Worm (Caenorhabditis elegans) whole organism, L2 larva: Measurements from ENCODE around the gene srz-64.
A peak's percentile ranks its signal among the peaks of the same experiment; 100 is the strongest.

Experiments used
- F13H6.1 ChIP-seq: sonication (generic microtip); optimal IDR thresholded peaks from 2 replicates; lab custom pipeline; 2016; ENCODE audit warnings: missing genetic modification characterization, missing compliant biosample characterization
- R02D3.7 ChIP-seq: fragments of 150-350 bp; optimal IDR thresholded peaks from 2 replicates; lab custom pipeline; 2014; ENCODE audit warnings: missing biosample characterization, missing genetic modification characterization
- Y55F3AM.14 ChIP-seq: fragments of 200-800 bp; sonication (Bioruptor generic); optimal IDR thresholded peaks from 2 replicates; lab custom pipeline; 2018; ENCODE audit warnings: mild to moderate bottlenecking, missing genetic modification characterization, missing compliant biosample characterization
- ZK546.5 ChIP-seq: sonication (generic microtip); optimal IDR thresholded peaks from 2 replicates; lab custom pipeline; 2017; ENCODE audit warnings: missing biosample characterization, missing genetic modification characterization
- alr-1 ChIP-seq: fragments of 150-350 bp; optimal IDR thresholded peaks from 2 replicates; lab custom pipeline; 2014; ENCODE audit warnings: missing biosample characterization, missing genetic modification characterization
- aly-2 ChIP-seq: fragments of 150-350 bp; optimal IDR thresholded peaks from 2 replicates; lab custom pipeline; 2014; ENCODE audit warnings: missing biosample characterization, missing genetic modification characterization
- ama-1 ChIP-seq: fragments of 150-350 bp; optimal IDR thresholded peaks from 2 replicates; lab custom pipeline; 2018; ENCODE audit warnings: inconsistent platforms
- blmp-1 ChIP-seq: sonication (generic microtip); optimal IDR thresholded peaks from 2 replicates; lab custom pipeline; 2017; ENCODE audit warnings: missing genetic modification characterization, mild to moderate bottlenecking, missing compliant biosample characterization, antibody characterized with exemption, moderate library complexity; ENCODE audit not compliant: insufficient read depth
- ceh-16 ChIP-seq: fragments of 150-350 bp; optimal IDR thresholded peaks from 2 replicates; lab custom pipeline; 2014; ENCODE audit warnings: missing biosample characterization, missing genetic modification characterization
- ceh-82 ChIP-seq: fragments of 150-350 bp; optimal IDR thresholded peaks from 2 replicates; lab custom pipeline; 2014; ENCODE audit warnings: missing biosample characterization, missing genetic modification characterization
- crh-2 ChIP-seq: sonication (generic microtip); optimal IDR thresholded peaks from 2 replicates; lab custom pipeline; 2017; ENCODE audit warnings: missing biosample characterization, missing genetic modification characterization
- dmd-4 ChIP-seq: sonication (generic microtip); optimal IDR thresholded peaks from 2 replicates; lab custom pipeline; 2017; ENCODE audit warnings: missing biosample characterization, missing genetic modification characterization
- egl-27 ChIP-seq: sonication (generic microtip); optimal IDR thresholded peaks from 3 replicates; lab custom pipeline; 2017; ENCODE audit warnings: missing biosample characterization, missing genetic modification reagents, missing genetic modification characterization
- elt-1 ChIP-seq: fragments of 150-350 bp; optimal IDR thresholded peaks from 2 replicates; lab custom pipeline; 2014; ENCODE audit warnings: missing biosample characterization, missing genetic modification characterization
- elt-3 ChIP-seq: sonication (generic microtip); optimal IDR thresholded peaks from 2 replicates; lab custom pipeline; 2017; ENCODE audit warnings: missing biosample characterization, missing genetic modification characterization
- fos-1 ChIP-seq: fragments of 150-350 bp; optimal IDR thresholded peaks from 2 replicates; lab custom pipeline; 2014; ENCODE audit warnings: missing biosample characterization, missing genetic modification characterization
- gmeb-1 ChIP-seq: fragments of 150-350 bp; optimal IDR thresholded peaks from 2 replicates; lab custom pipeline; 2014; ENCODE audit warnings: missing biosample characterization, missing genetic modification characterization
- lin-11 ChIP-seq: fragments of 150-350 bp; sonication (generic microtip); optimal IDR thresholded peaks from 2 replicates; lab custom pipeline; 2014; ENCODE audit warnings: missing biosample characterization, missing genetic modification characterization, inconsistent platforms, mixed read lengths
- lin-13 ChIP-seq: fragments of 150-350 bp; optimal IDR thresholded peaks from 2 replicates; lab custom pipeline; 2014; ENCODE audit warnings: missing biosample characterization, missing genetic modification reagents, missing genetic modification characterization
- lin-39 ChIP-seq: fragments of 150-350 bp; optimal IDR thresholded peaks from 2 replicates; lab custom pipeline; 2014; ENCODE audit warnings: missing biosample characterization, missing genetic modification reagents, missing genetic modification characterization
- lsy-2 ChIP-seq, 2 experiments: fragments of 150-350 bp in 1 of 2; sonication (generic microtip) in 1 of 2; optimal IDR thresholded peaks; 2 replicates each; lab custom pipeline; 2014 to 2017; ENCODE audit warnings: missing biosample characterization in 2 of 2, missing genetic modification characterization in 2 of 2
- mab-5 ChIP-seq: fragments of 150-350 bp; optimal IDR thresholded peaks from 2 replicates; lab custom pipeline; 2014; ENCODE audit warnings: missing biosample characterization, missing genetic modification characterization
- mbf-1 ChIP-seq: sonication (generic microtip); optimal IDR thresholded peaks from 2 replicates; lab custom pipeline; 2017; ENCODE audit warnings: missing biosample characterization, missing genetic modification characterization
- mdl-1 ChIP-seq, 2 experiments: fragments of 150-350 bp in 1 of 2; sonication (generic microtip) in 1 of 2; optimal IDR thresholded peaks; 2 replicates each; lab custom pipeline; 2017; ENCODE audit warnings: missing biosample characterization in 2 of 2, missing genetic modification characterization in 2 of 2
- nhr-10 ChIP-seq: sonication (generic microtip); optimal IDR thresholded peaks from 2 replicates; lab custom pipeline; 2017; ENCODE audit warnings: missing biosample characterization, missing genetic modification characterization
- nhr-11 ChIP-seq: fragments of 150-350 bp; optimal IDR thresholded peaks from 2 replicates; lab custom pipeline; 2014; ENCODE audit warnings: missing biosample characterization, missing genetic modification characterization
- nhr-129 ChIP-seq: fragments of 150-350 bp; optimal IDR thresholded peaks from 2 replicates; lab custom pipeline; 2014; ENCODE audit warnings: missing biosample characterization, missing genetic modification characterization
- nhr-21 ChIP-seq: fragments of 150-350 bp; optimal IDR thresholded peaks from 2 replicates; lab custom pipeline; 2014; ENCODE audit warnings: missing biosample characterization, missing genetic modification characterization
- nhr-23 ChIP-seq: fragments of 150-350 bp; optimal IDR thresholded peaks from 2 replicates; lab custom pipeline; 2014; ENCODE audit warnings: missing biosample characterization, missing genetic modification reagents, missing genetic modification characterization
- nhr-237 ChIP-seq: fragments of 150-350 bp; optimal IDR thresholded peaks from 2 replicates; lab custom pipeline; 2014; ENCODE audit warnings: missing biosample characterization, missing genetic modification characterization
- nhr-25 ChIP-seq: fragments of 150-350 bp; sonication (generic microtip); optimal IDR thresholded peaks from 3 replicates; lab custom pipeline; 2014; ENCODE audit warnings: missing biosample characterization, missing genetic modification characterization
- nhr-6 ChIP-seq: fragments of 150-350 bp; optimal IDR thresholded peaks from 2 replicates; lab custom pipeline; 2014; ENCODE audit warnings: missing biosample characterization, missing genetic modification characterization
- nhr-77 ChIP-seq: fragments of 150-350 bp; optimal IDR thresholded peaks from 2 replicates; lab custom pipeline; 2014; ENCODE audit warnings: missing biosample characterization, missing genetic modification characterization
- peb-1 ChIP-seq: fragments of 150-350 bp; optimal IDR thresholded peaks from 2 replicates; lab custom pipeline; 2014; ENCODE audit warnings: missing biosample characterization, missing genetic modification characterization
- sem-4 ChIP-seq: fragments of 150-350 bp; optimal IDR thresholded peaks from 2 replicates; lab custom pipeline; 2014; ENCODE audit warnings: missing biosample characterization, missing genetic modification reagents, missing genetic modification characterization
- skn-1 ChIP-seq: sonication (generic microtip); optimal IDR thresholded peaks from 2 replicates; lab custom pipeline; 2017; ENCODE audit warnings: missing biosample characterization, missing genetic modification characterization
- sma-3 ChIP-seq: sonication (generic microtip); optimal IDR thresholded peaks from 2 replicates; lab custom pipeline; 2016; ENCODE audit warnings: missing genetic modification reagents, missing genetic modification characterization, missing compliant biosample characterization
- snpc-4 ChIP-seq: fragments of 150-350 bp; optimal IDR thresholded peaks from 2 replicates; lab custom pipeline; 2014; ENCODE audit warnings: missing biosample characterization, missing genetic modification characterization
- unc-39 ChIP-seq: fragments of 150-350 bp; optimal IDR thresholded peaks from 2 replicates; lab custom pipeline; 2014; ENCODE audit warnings: missing biosample characterization, missing genetic modification characterization
- unc-55 ChIP-seq: fragments of 150-350 bp; sonication (generic microtip); optimal IDR thresholded peaks from 3 replicates; lab custom pipeline; 2014; ENCODE audit warnings: missing biosample characterization, missing genetic modification reagents, missing genetic modification characterization
- unc-62 ChIP-seq: fragments of 150-350 bp; optimal IDR thresholded peaks from 2 replicates; lab custom pipeline; 2014; ENCODE audit warnings: missing biosample characterization, missing genetic modification reagents, missing genetic modification characterization
- zag-1 ChIP-seq: fragments of 150-350 bp; optimal IDR thresholded peaks from 2 replicates; lab custom pipeline; 2014; ENCODE audit warnings: missing biosample characterization, missing genetic modification characterization
- ztf-1 ChIP-seq: fragments of 200-800 bp; sonication (Bioruptor generic); conservative IDR thresholded peaks from 2 replicates; pipeline ENCODE4 v1.3.6; 2022; ENCODE audit warnings: missing genetic modification characterization, missing compliant biosample characterization
- ztf-11 ChIP-seq: sonication (generic microtip); optimal IDR thresholded peaks from 2 replicates; lab custom pipeline; 2017; ENCODE audit warnings: missing biosample characterization, missing genetic modification characterization

Gene srz-64

DNA sequence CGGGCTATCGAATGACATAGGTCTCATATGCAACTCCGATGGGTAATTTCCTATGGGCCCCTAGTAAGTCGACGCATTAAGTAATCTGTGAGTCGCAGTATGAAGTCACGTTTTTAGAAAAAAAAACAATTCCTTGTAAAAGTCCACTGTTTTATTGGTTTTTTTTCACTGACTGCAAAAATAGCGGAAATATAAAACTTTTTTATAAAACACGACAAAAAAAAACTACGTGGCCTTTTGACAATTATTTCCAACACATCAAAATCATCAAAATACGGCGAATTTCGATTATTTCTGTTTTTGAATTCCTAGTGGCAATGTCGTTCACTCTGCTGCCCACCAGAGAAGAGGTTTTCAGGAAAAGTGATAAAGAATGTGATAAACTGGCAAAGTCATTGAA lies 34.4 kb downstream of the srz-64 start, which contains the start of gene clpr-2:
Gene clpr-2, plus strand, starts transcription at position 301 of the 400 bp plus-strand sequence.
- TF ChIP-seq nhr-129 (tag; lab: Kevin White, UChicago) (no peak), nhr-11 (tag; lab: Kevin White, UChicago) (no peak), nhr-23 (tag; lab: Kevin White, UChicago) (no peak), mbf-1 (tag; lab: Kevin White, UChicago) (no peak), sem-4 (tag; lab: Kevin White, UChicago) (no peak), sma-3 (no peak), ZK546.5 (no peak)

DNA sequence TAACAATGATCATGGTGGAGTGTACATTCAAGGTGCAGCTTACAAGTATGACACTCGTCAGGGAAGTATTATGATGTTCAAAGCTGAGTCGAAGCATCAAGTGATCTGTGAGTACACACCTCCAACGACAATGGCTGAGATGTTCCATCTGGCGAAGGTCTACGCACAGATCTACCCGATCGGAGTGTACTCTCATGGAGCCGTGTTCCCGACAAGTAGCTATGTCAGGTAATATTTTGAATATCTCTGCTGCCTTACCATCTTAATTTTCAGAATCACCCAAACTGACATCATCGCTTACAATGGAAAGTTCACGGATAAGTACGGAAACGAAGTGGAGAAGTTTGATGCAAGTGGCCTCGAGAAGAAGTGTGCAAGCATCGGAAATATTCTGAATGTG lies 36.3 kb downstream of the srz-64 start:
- TF ChIP-seq nhr-237 (tag; lab: Kevin White, UChicago) (no peak), ztf-11 (no peak), nhr-11 (tag; lab: Kevin White, UChicago) (no peak), unc-55 (no peak), alr-1 (tag; lab: Kevin White, UChicago) (no peak)

DNA sequence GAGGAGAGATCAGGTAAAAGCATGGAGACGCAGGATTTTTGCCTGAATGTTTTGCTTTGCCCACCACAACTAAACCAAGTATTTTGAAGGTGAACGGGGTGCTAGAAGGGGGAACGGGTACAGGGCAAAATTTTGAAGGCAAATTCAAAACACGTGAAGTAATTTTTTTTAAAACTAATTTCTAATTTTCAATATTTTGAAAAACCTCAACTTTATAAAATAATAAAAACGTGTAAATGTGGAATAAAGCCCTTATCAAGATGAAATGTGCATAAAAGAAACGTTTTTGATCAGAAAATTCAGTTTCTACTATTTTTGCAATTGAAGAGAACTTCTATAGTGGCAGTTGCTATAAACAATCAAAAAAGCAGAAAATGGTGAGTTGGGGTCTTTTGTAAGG lies 37.4 kb downstream of the srz-64 start, which contains the start of gene clec-119:
Gene clec-119, plus strand, starts transcription at position 301 of the 400 bp plus-strand sequence.
- TF ChIP-seq nhr-129 (tag; lab: Kevin White, UChicago) = no peak
- TF ChIP-seq, all 48 proteins: peak for 0

DNA sequence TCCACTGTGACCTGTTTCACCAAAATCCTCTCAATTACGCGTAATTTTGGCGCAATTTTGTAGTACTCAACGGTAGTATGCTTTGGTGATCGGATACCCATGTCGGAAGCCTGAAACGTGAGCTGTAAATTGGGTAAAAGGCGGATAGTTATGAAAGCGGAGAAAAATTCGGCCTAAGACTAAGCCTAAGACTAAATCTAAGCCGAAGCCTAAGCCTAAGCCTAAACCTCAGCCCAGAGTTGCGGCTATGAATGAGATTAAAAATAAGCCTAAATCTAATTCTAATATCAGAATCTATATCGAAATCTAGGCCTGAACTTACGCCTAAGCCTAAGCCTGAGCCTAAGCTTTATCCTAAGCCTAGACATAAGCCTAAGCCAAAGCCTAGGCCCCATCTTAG lies 40.8 kb downstream of the srz-64 start, which contains the start of gene lin-42:
Gene lin-42, minus strand, starts transcription at position 101 of the 400 bp plus-strand sequence.
- no peak for TF ChIP-seq lin-13 (GFP tag; lab: Kevin White, UChicago)
- no peak for TF ChIP-seq egl-27 (tag; lab: Kevin White, UChicago)
- TF ChIP-seq, all 48 proteins: peak for 0

DNA sequence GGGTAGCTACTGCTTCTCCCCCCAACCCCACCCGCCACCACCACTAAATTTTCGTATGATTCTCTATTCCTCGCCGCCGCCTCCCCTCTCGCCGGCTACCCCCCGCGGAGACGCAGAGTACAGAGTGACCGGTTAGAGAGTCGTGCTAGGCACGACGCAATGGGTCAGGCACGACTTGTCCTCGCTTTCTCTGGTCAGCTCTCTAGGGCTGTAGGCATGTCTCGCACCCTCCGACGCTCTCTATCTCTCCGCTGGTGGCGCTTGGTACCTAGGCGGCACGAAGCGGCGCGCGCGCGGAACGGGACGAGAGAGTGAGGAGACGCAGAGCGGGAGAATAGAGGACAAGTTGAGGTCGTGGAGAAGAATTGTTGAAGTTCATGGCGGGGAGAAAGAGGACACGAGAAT lies 46.2 kb downstream of the srz-64 start:
- TF ChIP-seq nhr-25 (tag; lab: Kevin White, UChicago) (peak; percentile 94), elt-1 (tag; lab: Kevin White, UChicago) (peak; percentile 43), sem-4 (tag; lab: Kevin White, UChicago) (peak; percentile 72), egl-27 (tag; lab: Kevin White, UChicago) (peak; percentile 86), nhr-10 (tag; lab: Kevin White, UChicago) (no peak), snpc-4 (tag; lab: Kevin White, UChicago) (no peak), ztf-11 (no peak), nhr-77 (tag; lab: Kevin White, UChicago) (no peak), peb-1 (tag; lab: Kevin White, UChicago) (no peak), lin-11 (peak; percentile 39), sma-3 (peak; percentile 89), blmp-1 (tag; lab: Kevin White, UChicago) (peak; percentile 82), nhr-21 (tag; lab: Kevin White, UChicago) (peak; percentile 95), ceh-82 (tag; lab: Kevin White, UChicago) (peak; percentile 76), skn-1 (tag; lab: Kevin White, UChicago) (no peak), R02D3.7 (no peak), mab-5 (tag; lab: Kevin White, UChicago) (peak; percentile 9), nhr-237 (tag; lab: Kevin White, UChicago) (peak; percentile 52), lin-13 (GFP tag; lab: Kevin White, UChicago) (peak; percentile 61), nhr-23 (tag; lab: Kevin White, UChicago) (no peak), aly-2 (tag; lab: Kevin White, UChicago) (no peak), dmd-4 (tag; lab: Kevin White, UChicago) (no peak), gmeb-1 (tag; lab: Kevin White, UChicago) (peak; percentile 46), lin-39 (tag; lab: Kevin White, UChicago) (no peak), fos-1 (tag; lab: Kevin White, UChicago) (peak; percentile 84), ama-1 (lab: Kevin White, UChicago) (no peak), mdl-1 (tag; optimal IDR thresholded peaks at IDR 0.05; lab: Kevin White, UChicago) (peak; percentile 87 to 90), nhr-129 (tag; lab: Kevin White, UChicago) (peak; percentile 53), ZK546.5 (no peak), crh-2 (tag; lab: Kevin White, UChicago) (peak; percentile 46), mbf-1 (tag; lab: Kevin White, UChicago) (no peak), alr-1 (tag; lab: Kevin White, UChicago) (no peak), nhr-11 (tag; lab: Kevin White, UChicago) (no peak), F13H6.1 (tag; lab: Kevin White, UChicago) (peak; percentile 100), unc-55 (peak; percentile 83), unc-62 (GFP tag; lab: Kevin White, UChicago) (peak; percentile 65), lsy-2 (tag; optimal IDR thresholded peaks at IDR 0.05; lab: Kevin White, UChicago) (peak; percentile 32 to 85), unc-39 (tag; lab: Kevin White, UChicago) (no peak), Y55F3AM.14 (peak; percentile 87), ceh-16 (tag; lab: Kevin White, UChicago) (peak; percentile 69), ztf-1 (GFP tag; lab: Robert Waterston, UW) (no peak), elt-3 (tag; lab: Kevin White, UChicago) (no peak), zag-1 (tag; lab: Kevin White, UChicago) (peak; percentile 91), nhr-6 (tag; lab: Kevin White, UChicago) (no peak)
